Worm (Caenorhabditis elegans) whole organism, late embryonic: ENCODE results near the gene rab-6.2.

ENCODE experiments used
- T23F11.4 ChIP-seq: fragments of 200-800 bp; sonication (Bioruptor generic); optimal IDR thresholded peaks from 2 replicates; lab custom pipeline; 2018; ENCODE audit warnings: mild to moderate bottlenecking, missing genetic modification characterization, missing compliant biosample characterization
- ceh-22 ChIP-seq: sonication (generic microtip); optimal IDR thresholded peaks from 2 replicates; lab custom pipeline; 2017; ENCODE audit warnings: missing biosample characterization, missing genetic modification characterization
- ceh-24 ChIP-seq: sonication (generic microtip); optimal IDR thresholded peaks from 2 replicates; lab custom pipeline; 2016; ENCODE audit warnings: mild to moderate bottlenecking, missing genetic modification characterization, missing compliant biosample characterization
- ceh-6 ChIP-seq: fragments of 200-800 bp; sonication (Bioruptor generic); optimal IDR thresholded peaks from 2 replicates; lab custom pipeline; 2018; ENCODE audit warnings: mild to moderate bottlenecking, missing genetic modification characterization, missing compliant biosample characterization
- che-1 ChIP-seq: sonication (generic microtip); optimal IDR thresholded peaks from 2 replicates; lab custom pipeline; 2016; ENCODE audit warnings: mild to moderate bottlenecking, missing genetic modification characterization, missing compliant biosample characterization
- elt-2 ChIP-seq: sonication (generic microtip); optimal IDR thresholded peaks from 2 replicates; lab custom pipeline; 2016; ENCODE audit warnings: missing genetic modification reagents, missing genetic modification characterization, missing compliant biosample characterization
- fkh-10 ChIP-seq: fragments of 150-350 bp; optimal IDR thresholded peaks from 2 replicates; lab custom pipeline; 2014; ENCODE audit warnings: missing biosample characterization, missing genetic modification reagents, missing genetic modification characterization
- fkh-6 ChIP-seq: sonication (generic microtip); optimal IDR thresholded peaks from 2 replicates; lab custom pipeline; 2016; ENCODE audit warnings: missing genetic modification characterization, missing compliant biosample characterization
- hlh-13 ChIP-seq: fragments of 200-800 bp; sonication (Bioruptor generic); optimal IDR thresholded peaks from 2 replicates; lab custom pipeline; 2018; ENCODE audit warnings: mild to moderate bottlenecking, missing genetic modification characterization, missing compliant biosample characterization
- hlh-15 ChIP-seq: sonication (generic microtip); optimal IDR thresholded peaks from 2 replicates; lab custom pipeline; 2016; ENCODE audit warnings: missing genetic modification characterization, missing compliant biosample characterization
- hlh-6 ChIP-seq: sonication (generic microtip); optimal IDR thresholded peaks from 2 replicates; lab custom pipeline; 2016; ENCODE audit warnings: missing genotype, missing genetic modification characterization, missing compliant biosample characterization
- hlh-8 ChIP-seq: sonication (generic microtip); optimal IDR thresholded peaks from 2 replicates; lab custom pipeline; 2016; ENCODE audit warnings: missing genotype, missing genetic modification characterization, missing compliant biosample characterization
- npax-4 ChIP-seq: sonication (generic microtip); optimal IDR thresholded peaks from 2 replicates; lab custom pipeline; 2016; ENCODE audit warnings: missing genetic modification characterization, missing compliant biosample characterization

rab-6.2 gene

DNA sequence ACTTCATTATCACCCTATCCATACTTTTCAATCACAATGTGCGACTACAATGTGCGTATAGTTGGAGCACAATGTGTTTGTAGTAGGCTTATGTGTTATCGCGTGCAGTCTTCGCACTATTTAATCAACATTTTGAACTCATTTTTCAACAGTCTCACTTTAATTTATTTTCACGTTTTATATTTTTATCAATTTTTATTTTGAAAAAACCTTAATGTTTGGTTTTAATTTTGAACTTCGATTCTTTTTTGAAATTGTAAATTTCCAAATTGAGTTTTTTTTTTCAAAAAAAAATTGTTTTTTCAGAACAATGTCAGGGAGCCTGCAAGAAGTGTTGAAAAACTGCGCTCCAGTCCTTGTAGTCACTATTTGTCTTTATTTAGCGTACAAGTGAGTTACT lies 20.8 kb downstream of the rab-6.2 start, which contains the start of gene T25G12.13 (continued):
- no peak for TF ChIP-seq hlh-6 (tag; lab: Kevin White, UChicago)

DNA sequence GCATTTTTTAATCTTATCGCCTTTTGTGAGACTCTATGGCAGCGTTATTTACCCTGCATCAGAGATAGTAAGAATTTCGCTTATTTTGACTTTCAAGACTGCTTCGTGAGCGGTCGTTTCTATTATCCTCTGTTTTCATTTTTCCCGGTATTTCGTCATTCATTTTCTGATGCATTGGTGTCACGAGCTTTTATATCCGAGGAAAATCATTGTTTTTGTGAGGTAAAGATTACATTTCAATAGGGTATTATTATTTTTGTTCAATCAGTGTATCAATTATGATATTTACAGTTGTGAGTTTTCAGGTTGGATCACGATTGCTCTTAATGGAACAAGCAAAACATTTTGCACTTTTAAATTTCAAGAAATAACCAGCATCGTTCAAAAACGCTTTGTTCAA lies 25.0 kb downstream of the rab-6.2 start:
- TF ChIP-seq che-1 (tag; lab: Kevin White, UChicago): no peak
- TF ChIP-seq elt-2 (tag; lab: Kevin White, UChicago): peak; percentile 60
- TF ChIP-seq npax-4 (tag; lab: Kevin White, UChicago): no peak
- no peak for TF ChIP-seq T23F11.4 (GFP tag; lab: Kevin White, UChicago)
- no peak for TF ChIP-seq ceh-6 (GFP tag; lab: Kevin White, UChicago)
- no peak for TF ChIP-seq hlh-13 (GFP tag; lab: Kevin White, UChicago)

DNA sequence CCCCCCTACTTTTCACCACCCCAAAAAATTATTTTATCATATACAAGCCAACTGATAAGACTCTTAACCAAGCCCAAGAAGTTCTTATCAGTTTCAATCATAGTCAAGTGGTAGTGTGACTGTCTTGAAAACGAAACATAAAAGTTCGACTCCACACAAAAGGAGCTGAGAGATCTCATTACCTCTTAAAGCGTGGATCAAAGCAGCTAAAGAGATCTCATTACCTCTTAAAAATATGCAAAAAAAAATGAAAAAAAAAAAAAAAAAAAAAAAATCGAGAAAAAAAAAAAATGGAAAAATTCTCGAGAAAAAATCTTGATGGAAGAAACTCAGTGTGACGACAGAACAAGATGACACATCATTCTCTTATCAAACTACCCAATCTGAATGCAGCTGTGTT lies 33.5 kb downstream of the rab-6.2 start:
- TF ChIP-seq elt-2 (tag; lab: Kevin White, UChicago): peak; percentile 21

DNA sequence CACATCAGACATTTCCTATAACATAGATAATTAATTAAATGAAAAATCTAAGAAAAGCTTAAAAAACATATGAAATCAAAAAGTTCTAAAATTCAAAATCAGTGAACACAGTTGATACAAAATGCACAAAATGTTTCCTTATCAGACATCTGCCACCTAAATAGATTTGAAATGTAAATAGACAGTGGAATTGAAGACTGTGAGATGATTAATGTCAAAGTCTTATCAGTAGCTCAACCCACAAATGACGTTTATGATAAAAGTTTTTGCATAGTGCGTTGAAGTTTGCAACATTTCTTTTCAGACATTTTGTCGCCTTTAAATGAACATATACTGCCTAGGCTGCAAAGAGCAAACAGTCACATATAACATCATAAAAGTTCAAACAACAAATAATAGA lies 34.5 kb downstream of the rab-6.2 start, which contains the start of gene Y40C7B.4:
Gene Y40C7B.4 (minus strand): TSS at position 19 of the 400 bp plus-strand sequence.
- TF ChIP-seq elt-2 (tag; lab: Kevin White, UChicago) (peak; percentile 75), fkh-6 (tag; lab: Kevin White, UChicago) (no peak), hlh-8 (tag; lab: Kevin White, UChicago) (no peak), hlh-15 (no peak), ceh-22 (tag; lab: Kevin White, UChicago) (no peak), ceh-24 (no peak), fkh-10 (GFP tag; lab: Kevin White, UChicago) (no peak)
